Worm (Caenorhabditis elegans) whole organism, young adult: ENCODE measurements around the gene Y73B6BL.23.

Experiments
- ama-1 ChIP-seq, 3 experiments: fragments of 150-350 bp in 1 of 3; sonication (generic microtip) in 2 of 3; optimal IDR thresholded peaks; 2 replicates each; lab custom pipeline; 2014 to 2018; ENCODE audit warnings: missing biosample characterization in 2 of 3, missing genetic modification characterization in 2 of 3, missing genetic modification reagents in 2 of 3
- athp-1 ChIP-seq: sonication (generic microtip); optimal IDR thresholded peaks from 2 replicates; lab custom pipeline; 2017; ENCODE audit warnings: mild to moderate bottlenecking, missing genetic modification characterization, missing compliant biosample characterization
- ceh-27 ChIP-seq: fragments of 200-800 bp; sonication (Bioruptor generic); optimal IDR thresholded peaks from 2 replicates; lab custom pipeline; 2018; ENCODE audit warnings: mild to moderate bottlenecking, missing genetic modification characterization, moderate library complexity, missing compliant biosample characterization
- ceh-40 ChIP-seq: fragments of 200-800 bp; sonication (Bioruptor generic); IDR thresholded peaks from 2 replicates; pipeline ENCODE4 v1.3.6; 2022; ENCODE audit warnings: missing genetic modification characterization, missing compliant biosample characterization
- egl-44 ChIP-seq: fragments of 200-800 bp; sonication (Bioruptor generic); IDR thresholded peaks from 2 replicates; pipeline ENCODE4 v1.3.6; 2022; ENCODE audit warnings: missing genetic modification reagents, missing genetic modification characterization, missing compliant biosample characterization
- ets-4 ChIP-seq: fragments of 200-800 bp; sonication (Bioruptor generic); optimal IDR thresholded peaks from 2 replicates; lab custom pipeline; 2018; ENCODE audit warnings: mild to moderate bottlenecking, missing genetic modification characterization, missing compliant biosample characterization
- mel-28 ChIP-seq: sonication (generic microtip); optimal IDR thresholded peaks from 2 replicates; lab custom pipeline; 2016; ENCODE audit warnings: borderline replicate concordance, mild to moderate bottlenecking, missing genetic modification characterization, missing compliant biosample characterization
- nfyb-1 ChIP-seq: fragments of 200-800 bp; sonication (Bioruptor generic); IDR thresholded peaks from 2 replicates; pipeline ENCODE4 v1.3.6; 2022; ENCODE audit warnings: missing genetic modification reagents, missing genetic modification characterization, missing compliant biosample characterization
- unc-62 ChIP-seq: fragments of 150-350 bp; optimal IDR thresholded peaks from 2 replicates; lab custom pipeline; 2014; ENCODE audit warnings: missing biosample characterization, missing genetic modification reagents, missing genetic modification characterization
- ztf-22 ChIP-seq: fragments of 200-800 bp; sonication (Bioruptor generic); optimal IDR thresholded peaks from 2 replicates; lab custom pipeline; 2018; ENCODE audit warnings: mild to moderate bottlenecking, missing genetic modification characterization, moderate library complexity, missing compliant biosample characterization

DNA sequence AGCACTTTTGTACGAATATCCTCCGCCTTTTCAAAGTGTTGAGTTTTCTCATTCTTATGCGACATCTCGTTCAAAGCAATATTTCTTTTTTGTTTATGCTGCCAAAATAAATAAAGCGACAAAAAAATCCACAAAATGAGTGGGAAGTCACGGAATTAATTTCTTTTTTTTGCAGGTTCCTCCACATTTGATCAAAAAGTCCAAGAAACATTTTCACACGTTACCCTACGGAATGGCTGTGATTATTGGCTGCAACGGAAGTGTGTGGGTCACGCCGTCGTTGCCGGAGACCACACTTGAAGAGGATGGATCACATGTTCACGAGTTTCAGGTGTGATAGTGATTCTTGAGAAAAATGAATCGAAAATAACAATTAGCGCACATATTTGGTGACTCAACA lies 2.3 kb downstream of the Y73B6BL.23 start, which contains the start of gene Y73B6BL.22:
- TF ChIP-seq mel-28 (tag; lab: Kevin White, UChicago) = no peak
- TF ChIP-seq ztf-22 (GFP tag; lab: Kevin White, UChicago) = no peak
- TF ChIP-seq ceh-40 (GFP tag; lab: Robert Waterston, UW) = no peak
- no peak for TF ChIP-seq ets-4 (GFP tag; lab: Kevin White, UChicago)
- TF ChIP-seq egl-44 (GFP tag; lab: Robert Waterston, UW) = no peak
- no peak for TF ChIP-seq nfyb-1 (GFP tag; lab: Robert Waterston, UW)
- TF ChIP-seq unc-62 (GFP tag; lab: Kevin White, UChicago) = no peak
- TF ChIP-seq ceh-27 (GFP tag; lab: Kevin White, UChicago) = no peak
- TF ChIP-seq athp-1 (tag; lab: Kevin White, UChicago) = no peak
- TF ChIP-seq ama-1 (optimal IDR thresholded peaks at IDR 0.05; lab: Kevin White, UChicago) = no peak
- TF ChIP-seq ama-1 (GFP tag; optimal IDR thresholded peaks at IDR 0.05; lab: Kevin White, UChicago) = no peak
